Fruit fly (Drosophila melanogaster): ENCODE measurements around the gene Mst84B.

Gene Mst84B

DNA sequence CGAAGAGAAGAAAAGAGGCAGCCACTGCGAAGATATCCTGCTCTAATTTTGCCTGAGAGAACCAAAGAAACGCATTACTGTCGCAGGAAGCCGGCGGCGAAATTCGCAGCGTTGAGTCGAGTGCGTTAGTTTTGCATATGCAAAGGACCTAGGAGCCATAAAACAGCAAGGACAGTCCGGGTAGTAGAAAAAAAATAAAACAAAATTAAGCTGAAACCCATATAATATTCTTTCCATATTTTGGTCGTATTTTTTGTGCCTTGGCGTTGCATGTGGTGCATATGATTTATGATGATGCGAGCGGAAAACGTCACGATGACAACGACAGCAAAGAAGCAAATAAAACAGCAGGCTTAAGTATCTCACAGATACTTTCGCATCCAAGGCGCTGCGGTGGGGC is 28.3 kb upstream of the Mst84B start:
- no peak for TF ChIP-seq gcm (GFP tag; optimal IDR thresholded peaks at IDR 0.05)
- peak; percentile 2 for TF ChIP-seq twi (tag; optimal IDR thresholded peaks at IDR 0.05)
- peak; percentile 50 for TF ChIP-seq zen (tag; optimal IDR thresholded peaks at IDR 0.05)
- TF ChIP-seq CG15601 (tag; optimal IDR thresholded peaks at IDR 0.05): no peak
- peak; percentile 83 for TF ChIP-seq cad (GFP tag; optimal IDR thresholded peaks at IDR 0.05)
- TF ChIP-seq CG15479 (GFP tag; optimal IDR thresholded peaks at IDR 0.05): peak; percentile 36

dm6 chr3R:7034440-7034839 is 27.5 kb upstream of the Mst84B start:
- TF ChIP-seq otp (GFP tag; IDR thresholded peaks at IDR 0.05): no peak
- no peak for TF ChIP-seq Ada2b (GFP tag; IDR thresholded peaks at IDR 0.05)
- TF ChIP-seq CG6175 (GFP tag; IDR thresholded peaks at IDR 0.05): no peak
- TF ChIP-seq twi (tag; optimal IDR thresholded peaks at IDR 0.05): peak; percentile 31
- peak; percentile 64 for TF ChIP-seq Nf-YB (GFP tag; optimal IDR thresholded peaks at IDR 0.05)
- TF ChIP-seq cg (GFP tag; optimal IDR thresholded peaks at IDR 0.05): peak; percentile 50
- TF ChIP-seq CG2120 (GFP tag; optimal IDR thresholded peaks at IDR 0.05): no peak
- TF ChIP-seq CG3281 (GFP tag; optimal IDR thresholded peaks at IDR 0.05): no peak
- peak; percentile 6 for TF ChIP-seq grn (GFP tag; optimal IDR thresholded peaks at IDR 0.05)
- no peak for TF ChIP-seq tll (GFP tag; optimal IDR thresholded peaks at IDR 0.05)
- peak; percentile 63 for TF ChIP-seq onecut (GFP tag; IDR thresholded peaks at IDR 0.05)
- peak; percentile 54 for TF ChIP-seq sd (tag; optimal IDR thresholded peaks at IDR 0.05)
- TF ChIP-seq abd-A (tag; optimal IDR thresholded peaks at IDR 0.05): peak; percentile 93
- TF ChIP-seq ash1 (GFP tag; optimal IDR thresholded peaks at IDR 0.05): no peak

- TF ChIP-seq scrt (GFP tag; optimal IDR thresholded peaks at IDR 0.05) (peak; percentile 27), NC2β (GFP tag; optimal IDR thresholded peaks at IDR 0.05) (no peak), cad (GFP tag; optimal IDR thresholded peaks at IDR 0.05) (peak; percentile 74), tll (GFP tag; optimal IDR thresholded peaks at IDR 0.05) (peak in 1 of 2 experiments; percentile 99), ara (GFP tag; IDR thresholded peaks at IDR 0.05) (no peak), seq (GFP tag; IDR thresholded peaks at IDR 0.05) (0 out of 2 replicates have a peak, but pooled peaks have one; percentile 8), Stat92E (GFP tag; optimal IDR thresholded peaks at IDR 0.05) (no peak), jumu (GFP tag; optimal IDR thresholded peaks at IDR 0.05) (no peak), zen (tag; optimal IDR thresholded peaks at IDR 0.05) (peak; percentile 93), sim (GFP tag; IDR thresholded peaks at IDR 0.05) (no peak)
Measured at dm6 chr3R:7035703-7036266, 26.2 kb upstream of the Mst84B start.

dm6 chr3R:7037250-7037802 is 24.6 kb upstream of the Mst84B start:
- TF ChIP-seq C15 (GFP tag; IDR thresholded peaks at IDR 0.05) (no peak), ftz-f1 (GFP tag; optimal IDR thresholded peaks at IDR 0.05) (no peak), CG4820 (GFP tag; optimal IDR thresholded peaks at IDR 0.05) (no peak), salm (tag; optimal IDR thresholded peaks at IDR 0.05) (no peak), gcm2 (GFP tag; optimal IDR thresholded peaks at IDR 0.05) (no peak), Ptx1 (GFP tag; IDR thresholded peaks at IDR 0.05) (no peak), CG15601 (tag; optimal IDR thresholded peaks at IDR 0.05) (no peak), CoRest (tag; optimal IDR thresholded peaks at IDR 0.05) (peak; percentile 43), CG4328 (GFP tag; optimal IDR thresholded peaks at IDR 0.05) (no peak), zfh1 (GFP tag; IDR thresholded peaks at IDR 0.05) (0 out of 3 replicates have a peak, but pooled peaks have one; percentile 4), CG1603 (tag; optimal IDR thresholded peaks at IDR 0.05) (no peak), dpn (GFP tag; optimal IDR thresholded peaks at IDR 0.05) (peak in 1 of 2 experiments; percentile 31), CG3838 (GFP tag; optimal IDR thresholded peaks at IDR 0.05) (no peak), shn (GFP tag; optimal IDR thresholded peaks at IDR 0.05) (no peak), CG31224 (GFP tag; IDR thresholded peaks at IDR 0.05) (no peak), CG6683 (GFP tag; optimal IDR thresholded peaks at IDR 0.05) (no peak), crp (GFP tag; optimal IDR thresholded peaks at IDR 0.05) (peak in 1 of 2 experiments; percentile 70), psq (GFP tag; optimal IDR thresholded peaks at IDR 0.05) (no peak), Jarid2 (GFP tag; optimal IDR thresholded peaks at IDR 0.05) (peak; percentile 43), pita (GFP tag; optimal IDR thresholded peaks at IDR 0.05) (no peak)

All from whole organism, embryonic.